Fruit fly (Drosophila melanogaster) whole organism, prepupa: ENCODE measurements around the gene CG3698.

ENCODE experiments used
- Blimp-1 ChIP-seq: fragments of 200-800 bp; sonication (Bioruptor generic); optimal IDR thresholded peaks from 3 replicates; lab custom pipeline; 2017; ENCODE audit warnings: missing biosample characterization, missing genetic modification characterization, mild to moderate bottlenecking, moderate library complexity, missing genetic modification reagents
- CG11294 ChIP-seq: fragments of 200-800 bp; sonication (Bioruptor generic); IDR thresholded peaks from 2 replicates; pipeline ENCODE4 v1.3.6; 2022; ENCODE audit warnings: missing biosample characterization, missing genetic modification characterization
- CG11902 ChIP-seq: fragments of 200-800 bp; sonication (Bioruptor generic); optimal IDR thresholded peaks from 3 replicates; lab custom pipeline; 2016; ENCODE audit warnings: missing biosample characterization, missing genetic modification characterization
- CG15336 ChIP-seq: fragments of 200-800 bp; sonication (Bioruptor generic); IDR thresholded peaks from 2 replicates; pipeline ENCODE4 v1.3.6; 2022; ENCODE audit warnings: missing biosample characterization, missing genetic modification characterization
- CG1621 ChIP-seq: fragments of 200-800 bp; sonication (Bioruptor generic); optimal IDR thresholded peaks from 3 replicates; lab custom pipeline; 2018; ENCODE audit warnings: missing biosample characterization, mild to moderate bottlenecking, missing genetic modification characterization
- CG16779 ChIP-seq: fragments of 200-800 bp; sonication (Bioruptor generic); optimal IDR thresholded peaks from 3 replicates; lab custom pipeline; 2017; ENCODE audit warnings: missing biosample characterization, mild to moderate bottlenecking, missing genetic modification characterization
- CG3032 ChIP-seq: fragments of 200-800 bp; optimal IDR thresholded peaks from 2 replicates; lab custom pipeline; 2019; ENCODE audit warnings: missing biosample characterization, mild to moderate bottlenecking, missing genetic modification characterization, moderate library complexity
- CG31627 ChIP-seq: fragments of 200-800 bp; sonication (Bioruptor generic); optimal IDR thresholded peaks from 3 replicates; lab custom pipeline; 2016; ENCODE audit warnings: missing biosample characterization, missing genetic modification characterization
- CG32006 ChIP-seq: fragments of 200-800 bp; sonication (Bioruptor generic); optimal IDR thresholded peaks from 3 replicates; lab custom pipeline; 2017; ENCODE audit warnings: missing biosample characterization, mild to moderate bottlenecking, missing genetic modification characterization
- CG34406 ChIP-seq: fragments of 200-800 bp; sonication (Bioruptor generic); optimal IDR thresholded peaks from 3 replicates; lab custom pipeline; 2016; ENCODE audit warnings: missing biosample characterization, missing genetic modification characterization
- CG4318 ChIP-seq: fragments of 200-800 bp; sonication (Bioruptor generic); optimal IDR thresholded peaks from 3 replicates; lab custom pipeline; 2017; ENCODE audit warnings: missing biosample characterization, mild to moderate bottlenecking, missing genetic modification characterization
- CG6163 ChIP-seq: fragments of 200-800 bp; sonication (Bioruptor generic); IDR thresholded peaks from 3 replicates; pipeline ENCODE4 v1.3.6; 2022; ENCODE audit warnings: missing biosample characterization, missing genetic modification characterization
- CG6276 ChIP-seq: fragments of 200-800 bp; sonication (Bioruptor generic); optimal IDR thresholded peaks from 2 replicates; lab custom pipeline; 2017; ENCODE audit warnings: missing biosample characterization, mild to moderate bottlenecking, missing genetic modification characterization
- CG6808 ChIP-seq: fragments of 200-800 bp; sonication (Bioruptor generic); optimal IDR thresholded peaks from 3 replicates; lab custom pipeline; 2017; ENCODE audit warnings: missing biosample characterization, missing genetic modification characterization, mild to moderate bottlenecking, moderate library complexity, missing genetic modification reagents
- CG7368 ChIP-seq: fragments of 200-800 bp; sonication (Bioruptor generic); optimal IDR thresholded peaks from 3 replicates; lab custom pipeline; 2016; ENCODE audit warnings: missing biosample characterization, missing genetic modification characterization
- CG8319 ChIP-seq: fragments of 200-800 bp; sonication (Bioruptor generic); optimal IDR thresholded peaks from 3 replicates; lab custom pipeline; 2016; ENCODE audit warnings: missing biosample characterization, missing genetic modification characterization
- CG8632 ChIP-seq: fragments of 200-800 bp; sonication (Bioruptor generic); optimal IDR thresholded peaks from 3 replicates; lab custom pipeline; 2016; ENCODE audit warnings: missing biosample characterization, missing genetic modification characterization
- CG9139 ChIP-seq: fragments of 200-800 bp; sonication (Bioruptor generic); optimal IDR thresholded peaks from 3 replicates; lab custom pipeline; 2017; ENCODE audit warnings: missing biosample characterization, mild to moderate bottlenecking, missing genetic modification characterization
- Eip78C ChIP-seq: fragments of 200-800 bp; sonication (Bioruptor generic); peaks from one replicate; lab custom pipeline; 2016; ENCODE audit warnings: missing biosample characterization, missing genetic modification characterization
- Eip93F ChIP-seq: fragments of 200-800 bp; sonication (Bioruptor generic); optimal IDR thresholded peaks from 2 replicates; lab custom pipeline; 2016; ENCODE audit warnings: missing biosample characterization, mild to moderate bottlenecking, missing genetic modification characterization
- Ets21C ChIP-seq: fragments of 200-800 bp; sonication (Bioruptor generic); optimal IDR thresholded peaks from 3 replicates; lab custom pipeline; 2016; ENCODE audit warnings: missing biosample characterization, missing genetic modification characterization
- Ets96B ChIP-seq: fragments of 200-800 bp; optimal IDR thresholded peaks from 2 replicates; lab custom pipeline; 2019; ENCODE audit warnings: missing biosample characterization, mild to moderate bottlenecking, missing genetic modification characterization, moderate library complexity
- Gug ChIP-seq: fragments of 200-800 bp; sonication (Bioruptor generic); IDR thresholded peaks from 2 replicates; pipeline ENCODE4 v1.3.6; 2022; ENCODE audit warnings: missing biosample characterization, missing genetic modification characterization
- Lpt ChIP-seq: fragments of 200-800 bp; sonication (Bioruptor generic); optimal IDR thresholded peaks from 3 replicates; lab custom pipeline; 2016; ENCODE audit warnings: missing biosample characterization, missing genetic modification characterization
- Smox ChIP-seq: fragments of 200-800 bp; sonication (Bioruptor generic); optimal IDR thresholded peaks from 3 replicates; lab custom pipeline; 2016; ENCODE audit warnings: missing biosample characterization, missing genetic modification characterization
- Sox102F ChIP-seq: fragments of 200-800 bp; sonication (Bioruptor generic); optimal IDR thresholded peaks from 2 replicates; lab custom pipeline; 2016; ENCODE audit warnings: missing biosample characterization, mild to moderate bottlenecking, missing genetic modification characterization
- Sox14 ChIP-seq: fragments of 200-800 bp; sonication (Bioruptor generic); optimal IDR thresholded peaks from 3 replicates; lab custom pipeline; 2016; ENCODE audit warnings: missing biosample characterization, missing genetic modification characterization
- Sox15 ChIP-seq: fragments of 200-800 bp; sonication (Bioruptor generic); optimal IDR thresholded peaks from 3 replicates; lab custom pipeline; 2016; ENCODE audit warnings: missing biosample characterization, missing genetic modification characterization
- achi ChIP-seq: fragments of 200-800 bp; sonication (Bioruptor generic); optimal IDR thresholded peaks from 3 replicates; lab custom pipeline; 2016; ENCODE audit warnings: missing biosample characterization, missing genetic modification characterization
- acj6 ChIP-seq: fragments of 200-800 bp; sonication (Bioruptor generic); optimal IDR thresholded peaks from 3 replicates; lab custom pipeline; 2016; ENCODE audit warnings: missing biosample characterization, missing genetic modification characterization
- cyc ChIP-seq: fragments of 200-800 bp; sonication (Bioruptor generic); optimal IDR thresholded peaks from 3 replicates; lab custom pipeline; 2016; ENCODE audit warnings: missing biosample characterization, missing genetic modification characterization
- dac ChIP-seq: fragments of 200-800 bp; sonication (Bioruptor generic); optimal IDR thresholded peaks from 2 replicates; lab custom pipeline; 2017; ENCODE audit warnings: missing biosample characterization, mild to moderate bottlenecking, missing genetic modification characterization
- dsx ChIP-seq: fragments of 200-800 bp; optimal IDR thresholded peaks from 3 replicates; lab custom pipeline; 2019; ENCODE audit warnings: missing biosample characterization, mild to moderate bottlenecking, missing genetic modification characterization, moderate library complexity; ENCODE audit not compliant: poor library complexity, severe bottlenecking
- eg ChIP-seq: fragments of 200-800 bp; sonication (Bioruptor generic); IDR thresholded peaks from 3 replicates; pipeline ENCODE4 v1.3.6; 2022; ENCODE audit warnings: missing biosample characterization, missing genetic modification characterization
- fd85E ChIP-seq: fragments of 200-800 bp; sonication (Bioruptor generic); optimal IDR thresholded peaks from 3 replicates; lab custom pipeline; 2016; ENCODE audit warnings: missing biosample characterization, missing genetic modification characterization
- fkh ChIP-seq: fragments of 200-800 bp; sonication (Bioruptor generic); optimal IDR thresholded peaks from 3 replicates; lab custom pipeline; 2017; ENCODE audit warnings: missing biosample characterization, mild to moderate bottlenecking, missing genetic modification characterization, moderate library complexity
- lz ChIP-seq: fragments of 200-800 bp; sonication (Bioruptor generic); optimal IDR thresholded peaks from 3 replicates; lab custom pipeline; 2016; ENCODE audit warnings: missing biosample characterization, missing genetic modification characterization
- net ChIP-seq: fragments of 200-800 bp; sonication (Bioruptor generic); optimal IDR thresholded peaks from 3 replicates; lab custom pipeline; 2016; ENCODE audit warnings: missing biosample characterization, missing genetic modification characterization
- pdm3 ChIP-seq: fragments of 200-800 bp; sonication (Bioruptor generic); optimal IDR thresholded peaks from 3 replicates; lab custom pipeline; 2016; ENCODE audit warnings: missing biosample characterization, missing genetic modification characterization
- salr ChIP-seq, 2 experiments: fragments of 200-800 bp; sonication (Bioruptor generic); optimal IDR thresholded peaks; 3 replicates each; lab custom pipeline; 2016 to 2018; ENCODE audit warnings: missing biosample characterization in 2 of 2, missing genetic modification characterization in 2 of 2, mild to moderate bottlenecking in 1 of 2
- spab ChIP-seq: fragments of 200-800 bp; sonication (Bioruptor generic); optimal IDR thresholded peaks from 2 replicates; lab custom pipeline; 2017; ENCODE audit warnings: missing biosample characterization, mild to moderate bottlenecking, missing genetic modification characterization, missing genetic modification reagents
- ss ChIP-seq, 2 experiments: fragments of 200-800 bp; sonication (Bioruptor generic); optimal IDR thresholded peaks; 2 replicates in 1 of 2; 3 replicates in 1 of 2; lab custom pipeline; 2017 to 2018; ENCODE audit warnings: mild to moderate bottlenecking in 2 of 2, missing biosample characterization in 2 of 2, missing genetic modification characterization in 2 of 2, moderate library complexity in 1 of 2
- svp ChIP-seq: fragments of 200-800 bp; sonication (Bioruptor generic); peaks from one replicate; lab custom pipeline; 2016; ENCODE audit warnings: missing biosample characterization, missing genetic modification characterization
- topi ChIP-seq: fragments of 200-800 bp; sonication (Bioruptor generic); optimal IDR thresholded peaks from 3 replicates; lab custom pipeline; 2016; ENCODE audit warnings: missing biosample characterization, missing genetic modification characterization
- vri ChIP-seq: fragments of 200-800 bp; sonication (Bioruptor generic); optimal IDR thresholded peaks from 3 replicates; lab custom pipeline; 2016; ENCODE audit warnings: missing biosample characterization, mild to moderate bottlenecking, missing genetic modification characterization

Gene CG3698

dm6 chr3L:20771891-20772646 lies 26.1 kb downstream of the CG3698 start (continued):
- TF ChIP-seq CG32006 (GFP tag; lab: Kevin White, UChicago) (peak; percentile 85), pdm3 (peak; percentile 86), Smox (peak; percentile 83), CG3032 (tag; lab: Kevin White, UChicago) (peak; percentile 72), achi (GFP tag; lab: Kevin White, UChicago) (peak; percentile 83), CG31627 (GFP tag; lab: Kevin White, UChicago) (peak; percentile 79), CG11902 (peak; percentile 56), lz (peak; percentile 85), Sox15 (GFP tag; lab: Kevin White, UChicago) (peak; percentile 57), Sox102F (GFP tag; lab: Kevin White, UChicago) (peak; percentile 85), Blimp-1 (GFP tag; lab: Kevin White, UChicago) (no peak), eg (GFP tag; lab: Robert Waterston, UW) (peak; percentile 93), Ets21C (GFP tag; lab: Kevin White, UChicago) (peak; percentile 75), Gug (GFP tag; lab: Robert Waterston, UW) (peak; percentile 74), CG6808 (GFP tag; lab: Kevin White, UChicago) (peak; percentile 63), fkh (peak; percentile 8), CG8319 (GFP tag; lab: Kevin White, UChicago) (peak; percentile 62), CG8632 (GFP tag; lab: Kevin White, UChicago) (peak; percentile 78), CG9139 (GFP tag; lab: Kevin White, UChicago) (peak; percentile 33), CG7368 (GFP tag; lab: Kevin White, UChicago) (peak; percentile 81), vri (GFP tag; lab: Kevin White, UChicago) (peak; percentile 66), acj6 (GFP tag; lab: Kevin White, UChicago) (peak; percentile 79), Lpt (GFP tag; lab: Kevin White, UChicago) (peak; percentile 56), ss (GFP tag; optimal IDR thresholded peaks at IDR 0.05; lab: Kevin White, UChicago) (peak; percentile 30 to 63), spab (GFP tag; lab: Kevin White, UChicago) (peak; percentile 65), Eip78C (GFP tag; lab: Kevin White, UChicago) (peak; percentile 97)

dm6 chr3L:20771001-20771890 lies 26.9 kb downstream of the CG3698 start, which contains the start of the genes CG4042 and Pitslre:
TSS of gene CG4042 (minus strand) at chr3L:20771507.
TSS of gene Pitslre (plus strand) at chr3L:20771528.
- TF ChIP-seq CG8319 (GFP tag; lab: Kevin White, UChicago), result no peak
- no peak for TF ChIP-seq CG6276 (GFP tag; lab: Kevin White, UChicago)
- peak; percentile 29 for TF ChIP-seq cyc (GFP tag; lab: Kevin White, UChicago)
- TF ChIP-seq Eip78C (GFP tag; lab: Kevin White, UChicago), result peak; percentile 76
- TF ChIP-seq svp (GFP tag; lab: Kevin White, UChicago), result no peak
- peak; percentile 17 for TF ChIP-seq Ets96B
- no peak for TF ChIP-seq CG9139 (GFP tag; lab: Kevin White, UChicago)
- peak; percentile 24 for TF ChIP-seq CG11902
- peak; percentile 15 for TF ChIP-seq net (GFP tag; lab: Kevin White, UChicago)
- peak; percentile 13 for TF ChIP-seq Sox14
- TF ChIP-seq dac (GFP tag; lab: Kevin White, UChicago), result no peak
- TF ChIP-seq fd85E (GFP tag; lab: Kevin White, UChicago), result no peak
- TF ChIP-seq Sox102F (GFP tag; lab: Kevin White, UChicago), result peak; percentile 54
- peak; percentile 12 for TF ChIP-seq Ets21C (GFP tag; lab: Kevin White, UChicago)
- no peak for TF ChIP-seq topi (GFP tag; lab: Kevin White, UChicago)
- TF ChIP-seq CG3032 (tag; lab: Kevin White, UChicago), result peak; percentile 47
- no peak for TF ChIP-seq CG6163 (GFP tag; lab: Robert Waterston, UW)
- no peak for TF ChIP-seq spab (GFP tag; lab: Kevin White, UChicago)
- no peak for TF ChIP-seq CG7368 (GFP tag; lab: Kevin White, UChicago)
- TF ChIP-seq CG16779 (tag; lab: Kevin White, UChicago), result no peak
- TF ChIP-seq CG4318 (GFP tag; lab: Kevin White, UChicago), result no peak
- TF ChIP-seq pdm3, result peak; percentile 41
- TF ChIP-seq salr (GFP tag; optimal IDR thresholded peaks at IDR 0.05; lab: Kevin White, UChicago), result peak in 1 of 2 experiments; percentile 64
- TF ChIP-seq Eip93F, result no peak
- TF ChIP-seq CG11294, result no peak
- peak; percentile 1 for TF ChIP-seq Lpt (GFP tag; lab: Kevin White, UChicago)
- peak; percentile 57 for TF ChIP-seq CG34406
- TF ChIP-seq acj6 (GFP tag; lab: Kevin White, UChicago), result peak; percentile 66
- TF ChIP-seq CG15336 (GFP tag; lab: Robert Waterston, UW), result no peak
- no peak for TF ChIP-seq dsx (GFP tag; lab: Kevin White, UChicago)
- no peak for TF ChIP-seq CG1621 (tag; lab: Kevin White, UChicago)
